Worm (Caenorhabditis elegans) whole organism, young adult: Measurements from ENCODE around the gene F56D6.11.

ENCODE experiments used
- F39B2.1 ChIP-seq: fragments of 200-800 bp; sonication (Bioruptor generic); IDR thresholded peaks from 2 replicates; pipeline ENCODE4 v1.3.6; 2022; ENCODE audit warnings: missing genetic modification reagents, missing genetic modification characterization, missing compliant biosample characterization
- T26A5.8 ChIP-seq: sonication (generic microtip); optimal IDR thresholded peaks from 2 replicates; lab custom pipeline; 2016; ENCODE audit warnings: missing genetic modification characterization, missing compliant biosample characterization
- chd-7 ChIP-seq: sonication (generic microtip); optimal IDR thresholded peaks from 2 replicates; lab custom pipeline; 2016; ENCODE audit warnings: mild to moderate bottlenecking, missing genetic modification characterization, moderate library complexity, missing compliant biosample characterization
- egl-44 ChIP-seq: fragments of 200-800 bp; sonication (Bioruptor generic); IDR thresholded peaks from 2 replicates; pipeline ENCODE4 v1.3.6; 2022; ENCODE audit warnings: missing genetic modification reagents, missing genetic modification characterization, missing compliant biosample characterization
- ets-4 ChIP-seq: fragments of 200-800 bp; sonication (Bioruptor generic); optimal IDR thresholded peaks from 2 replicates; lab custom pipeline; 2018; ENCODE audit warnings: mild to moderate bottlenecking, missing genetic modification characterization, missing compliant biosample characterization
- him-1 ChIP-seq: sonication (generic microtip); optimal IDR thresholded peaks from 2 replicates; lab custom pipeline; 2016; ENCODE audit warnings: missing genotype, missing genetic modification reagents, missing genetic modification characterization, missing compliant biosample characterization
- hlh-12 ChIP-seq: sonication (generic microtip); optimal IDR thresholded peaks from 2 replicates; lab custom pipeline; 2016; ENCODE audit warnings: missing genetic modification characterization, missing compliant biosample characterization
- hmg-1.2 ChIP-seq: fragments of 200-800 bp; sonication (Bioruptor generic); IDR thresholded peaks from 2 replicates; pipeline ENCODE4 v1.3.6; 2022; ENCODE audit warnings: missing genetic modification reagents, missing genetic modification characterization, missing compliant biosample characterization
- lin-54 ChIP-seq: fragments of 200-800 bp; sonication (Bioruptor generic); optimal IDR thresholded peaks from 2 replicates; lab custom pipeline; 2018; ENCODE audit warnings: mild to moderate bottlenecking, missing genetic modification characterization, missing compliant biosample characterization
- madf-8 ChIP-seq: fragments of 200-800 bp; sonication (Bioruptor generic); conservative IDR thresholded peaks from 2 replicates; pipeline ENCODE4 v1.3.6; 2022; ENCODE audit warnings: missing genetic modification reagents, missing genetic modification characterization, missing compliant biosample characterization
- nfya-1 ChIP-seq: sonication (generic microtip); optimal IDR thresholded peaks from 2 replicates; lab custom pipeline; 2017; ENCODE audit warnings: antibody characterized with exemption, missing compliant biosample characterization, missing genetic modification characterization, borderline replicate concordance; ENCODE audit not compliant: insufficient read depth
- nhr-179 ChIP-seq: sonication (generic microtip); optimal IDR thresholded peaks from 2 replicates; lab custom pipeline; 2016; ENCODE audit warnings: mild to moderate bottlenecking, missing genetic modification characterization, missing compliant biosample characterization
- unc-130 ChIP-seq: sonication (generic microtip); optimal IDR thresholded peaks from 2 replicates; lab custom pipeline; 2016; ENCODE audit warnings: missing genetic modification reagents, missing genetic modification characterization, missing compliant biosample characterization
- unc-62 ChIP-seq: fragments of 150-350 bp; optimal IDR thresholded peaks from 2 replicates; lab custom pipeline; 2014; ENCODE audit warnings: missing biosample characterization, missing genetic modification reagents, missing genetic modification characterization

DNA sequence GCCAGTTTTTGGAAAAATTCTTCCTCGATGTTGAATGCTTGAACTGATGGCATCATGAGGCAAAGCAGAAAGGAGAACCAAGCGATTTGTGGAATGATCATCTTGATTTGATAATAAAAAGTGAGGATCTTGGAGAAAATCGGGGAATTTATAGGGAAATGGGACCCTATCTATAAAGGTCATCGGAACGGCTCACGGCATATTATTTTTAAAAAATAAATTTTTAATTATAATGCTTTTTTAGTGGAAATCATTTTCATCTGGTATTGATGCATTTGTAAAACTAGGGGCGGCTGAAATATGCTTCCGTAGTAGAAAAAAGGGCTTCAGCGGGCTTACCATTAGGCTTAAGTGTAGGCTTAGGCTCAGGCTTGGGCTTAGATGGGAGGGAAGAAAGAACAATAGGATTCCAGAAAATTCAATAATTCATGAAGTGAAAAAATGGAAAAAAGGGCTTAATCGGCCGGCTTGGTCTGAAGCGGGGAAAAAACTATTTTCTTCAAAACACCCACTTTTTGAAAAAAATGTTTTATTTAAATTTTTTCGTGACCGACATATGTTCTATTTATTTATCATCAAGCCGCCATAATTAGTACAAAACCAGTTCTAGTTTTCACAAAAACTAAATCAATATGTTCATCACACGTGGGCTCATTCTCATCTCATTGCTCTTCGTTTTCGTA lies 1.4 kb upstream of the F56D6.11 start, which contains the start of the genes F56D6.22 and F56D6.12:
- TF ChIP-seq hmg-1.2 (no peak), unc-62 (GFP tag; lab: Kevin White, UChicago) (no peak), F39B2.1 (GFP tag; lab: Robert Waterston, UW) (no peak), him-1 (tag; lab: Kevin White, UChicago) (no peak), unc-130 (GFP tag; lab: Kevin White, UChicago) (no peak), lin-54 (GFP tag; lab: Kevin White, UChicago) (no peak), nhr-179 (tag; lab: Kevin White, UChicago) (no peak), hlh-12 (tag; lab: Kevin White, UChicago) (no peak), chd-7 (tag; lab: Kevin White, UChicago) (no peak), T26A5.8 (no peak), madf-8 (GFP tag; lab: Robert Waterston, UW) (no peak), nfya-1 (tag; lab: Kevin White, UChicago) (no peak), ets-4 (no peak), egl-44 (GFP tag; lab: Robert Waterston, UW) (no peak)
